Worm (Caenorhabditis elegans) whole organism, L4 larva: ENCODE results near the gene Y48B6A.5.

ENCODE experiments used
- egl-43 ChIP-seq: fragments of 200-800 bp; sonication (Bioruptor generic); IDR thresholded peaks from 2 replicates; pipeline ENCODE4 v1.3.6; 2022; ENCODE audit warnings: missing genetic modification reagents, missing genetic modification characterization, missing compliant biosample characterization
- lin-15B ChIP-seq: fragments of 150-350 bp; sonication (generic microtip); optimal IDR thresholded peaks from 3 replicates; lab custom pipeline; 2014; ENCODE audit warnings: missing biosample characterization, missing genetic modification characterization
- lir-3 ChIP-seq: sonication (generic microtip); optimal IDR thresholded peaks from 2 replicates; lab custom pipeline; 2016; ENCODE audit warnings: mild to moderate bottlenecking, missing genetic modification characterization, missing compliant biosample characterization
- lsy-2 ChIP-seq, 2 experiments: fragments of 150-350 bp in 1 of 2; sonication (generic microtip) in 1 of 2; optimal IDR thresholded peaks; 2 replicates each; lab custom pipeline; 2014 to 2017; ENCODE audit warnings: missing biosample characterization in 2 of 2, missing genetic modification characterization in 2 of 2
- mep-1 ChIP-seq: fragments of 150-350 bp; sonication (generic microtip); optimal IDR thresholded peaks from 3 replicates; lab custom pipeline; 2014; ENCODE audit warnings: missing biosample characterization, missing genetic modification characterization
- pqm-1 ChIP-seq: sonication (generic microtip); optimal IDR thresholded peaks from 2 replicates; lab custom pipeline; 2017; ENCODE audit warnings: missing biosample characterization, missing genetic modification characterization
- saeg-2 ChIP-seq: fragments of 200-800 bp; sonication (Bioruptor generic); IDR thresholded peaks from 2 replicates; pipeline ENCODE4 v1.3.6; 2022; ENCODE audit warnings: missing genetic modification reagents, missing genetic modification characterization, missing compliant biosample characterization
- zfp-2 ChIP-seq: sonication (generic microtip); optimal IDR thresholded peaks from 2 replicates; lab custom pipeline; 2016; ENCODE audit warnings: mild to moderate bottlenecking, missing genetic modification characterization, missing compliant biosample characterization

DNA sequence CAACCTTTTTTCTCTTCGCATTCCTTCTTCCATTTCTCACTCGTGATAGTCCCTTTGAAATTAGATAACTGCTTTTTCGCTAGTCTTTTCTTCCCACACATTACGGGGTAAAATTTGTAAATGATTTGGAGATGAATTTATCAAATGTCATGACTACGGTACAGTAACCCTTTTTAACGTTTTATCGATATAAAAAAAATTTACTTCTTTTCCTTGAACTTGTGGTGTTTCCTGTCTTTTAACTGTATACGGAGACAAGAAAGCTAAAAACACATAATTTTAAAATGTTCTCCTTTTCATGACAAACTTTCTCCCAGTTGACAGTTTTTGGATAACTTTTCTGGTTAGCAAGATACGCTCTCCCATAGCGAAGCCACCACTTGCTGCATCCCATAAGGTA lies 25.0 kb downstream of the Y48B6A.5 start, which contains the start of gene W03H9.1:
- TF ChIP-seq saeg-2 (no peak), pqm-1 (tag; lab: Kevin White, UChicago) (no peak), lsy-2 (tag; optimal IDR thresholded peaks at IDR 0.05; lab: Kevin White, UChicago) (no peak), egl-43 (GFP tag; lab: Robert Waterston, UW) (no peak), lin-15B (tag; lab: Kevin White, UChicago) (no peak), mep-1 (tag; lab: Kevin White, UChicago) (no peak), lir-3 (tag; lab: Kevin White, UChicago) (no peak), zfp-2 (no peak)
